Worm (Caenorhabditis elegans): ENCODE results near the gene C08B11.9.

The C08B11.9 gene

DNA sequence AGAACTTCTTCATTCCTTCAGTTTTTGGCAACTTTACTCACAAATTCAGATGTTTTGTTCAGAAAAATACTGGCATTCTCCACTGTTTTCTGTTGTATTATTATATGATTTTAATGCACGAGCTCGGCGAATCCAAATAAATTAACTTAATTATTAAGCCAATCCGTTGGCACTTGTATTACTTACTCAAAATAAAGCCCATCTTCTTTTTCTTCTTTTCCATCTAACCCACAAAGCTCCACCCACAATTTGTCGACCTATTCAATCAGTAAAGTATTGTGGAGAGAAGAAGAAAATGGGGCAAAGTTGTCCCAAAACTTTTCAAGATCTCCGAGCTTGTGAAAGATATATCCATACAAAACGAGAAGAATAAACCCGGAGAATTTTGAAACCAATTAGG, 46.7 kb downstream of the C08B11.9 start:
- no peak for TF ChIP-seq sea-2 (GFP tag; optimal IDR thresholded peaks at IDR 0.05)
- TF ChIP-seq ztf-11 (tag; optimal IDR thresholded peaks at IDR 0.05), result no peak
- no peak for TF ChIP-seq egl-27 (tag; optimal IDR thresholded peaks at IDR 0.05)
- no peak for TF ChIP-seq unc-39 (tag; optimal IDR thresholded peaks at IDR 0.05)
- no peak for TF ChIP-seq unc-62 (GFP tag; optimal IDR thresholded peaks at IDR 0.05)
- no peak for TF ChIP-seq skn-1 (tag; optimal IDR thresholded peaks at IDR 0.05)
- TF ChIP-seq R02D3.7 (tag; optimal IDR thresholded peaks at IDR 0.05), result no peak
- TF ChIP-seq eor-1 (tag; optimal IDR thresholded peaks at IDR 0.05), result no peak

ce11 chrII:7990192-7990591, 47.8 kb downstream of the C08B11.9 start:
- no peak for TF ChIP-seq sea-2 (GFP tag; optimal IDR thresholded peaks at IDR 0.05)
- no peak for TF ChIP-seq elt-3 (tag; optimal IDR thresholded peaks at IDR 0.05)
- TF ChIP-seq snpc-4 (tag; optimal IDR thresholded peaks at IDR 0.05), result no peak
- no peak for TF ChIP-seq hmg-11 (tag; optimal IDR thresholded peaks at IDR 0.05)
- no peak for TF ChIP-seq nhr-25 (tag; optimal IDR thresholded peaks at IDR 0.05)
- no peak for TF ChIP-seq fkh-2 (tag; optimal IDR thresholded peaks at IDR 0.05)
- no peak for TF ChIP-seq ceh-28 (tag; optimal IDR thresholded peaks at IDR 0.05)
- peak; percentile 69 for TF ChIP-seq fkh-10 (GFP tag; optimal IDR thresholded peaks at IDR 0.05)
